Worm (Caenorhabditis elegans): ENCODE data around the gene C46C2.5.

C46C2.5 gene

DNA sequence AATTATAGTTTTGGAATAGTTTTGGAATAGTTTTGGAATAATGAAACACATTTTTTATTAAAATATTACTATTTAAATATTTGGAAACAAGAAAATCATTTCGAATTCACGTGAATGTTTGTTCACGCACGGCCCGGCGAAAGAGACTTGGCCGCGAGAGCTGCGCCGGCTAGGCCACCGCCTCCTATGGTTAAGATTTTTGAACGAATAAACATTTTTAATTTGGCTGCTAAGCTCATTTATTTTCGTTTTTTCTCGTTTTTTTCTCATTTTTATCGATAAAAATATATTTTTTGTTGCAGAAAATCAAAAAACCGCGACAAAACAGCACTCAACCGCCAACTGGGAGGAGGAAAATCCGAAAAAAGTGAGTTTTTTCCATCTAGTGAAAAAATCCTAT lies 2.1 kb upstream of the C46C2.5 start, which contains the start of gene C46C2.7:
Gene C46C2.7, plus strand, starts transcription at position 301 of the 400 bp plus-strand sequence.
- TF ChIP-seq lsy-2 (tag; optimal IDR thresholded peaks at IDR 0.05) = peak in 1 of 2 experiments; percentile 19

DNA sequence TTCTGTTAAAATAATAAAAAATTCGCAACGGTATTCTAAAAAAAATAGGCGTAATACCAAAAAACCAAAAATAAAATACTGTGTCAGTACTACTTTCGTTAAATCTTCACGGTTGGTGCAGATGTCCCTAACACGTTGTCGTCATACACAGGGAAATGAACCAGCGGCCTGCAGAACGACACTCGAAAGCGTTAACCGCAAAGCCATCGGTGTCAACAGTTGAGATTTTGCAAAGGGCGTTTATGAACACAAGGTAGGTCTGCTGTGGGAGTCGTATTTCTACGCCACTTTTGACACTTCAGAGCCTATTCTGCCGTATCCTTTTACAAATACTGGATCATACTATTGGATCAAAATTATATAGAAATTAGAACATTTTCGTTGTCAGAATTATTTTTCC lies 1.2 kb downstream of the C46C2.5 start:
- no peak for TF ChIP-seq lin-15B (tag; optimal IDR thresholded peaks at IDR 0.05)
- TF ChIP-seq irx-1 (tag; optimal IDR thresholded peaks at IDR 0.05) = peak; percentile 60
- TF ChIP-seq nhr-28 (tag; optimal IDR thresholded peaks at IDR 0.05) = no peak
- peak; percentile 43 for TF ChIP-seq unc-86 (tag; optimal IDR thresholded peaks at IDR 0.05)
- TF ChIP-seq ceh-63 (GFP tag; optimal IDR thresholded peaks at IDR 0.05) = no peak
- no peak for TF ChIP-seq C04F5.9 (tag; optimal IDR thresholded peaks at IDR 0.05)
- TF ChIP-seq unc-130 (tag; optimal IDR thresholded peaks at IDR 0.05) = peak; percentile 80
- TF ChIP-seq lir-3 (tag; optimal IDR thresholded peaks at IDR 0.05; ENCODE audit: poor library complexity) = peak; percentile 49
- TF ChIP-seq nhr-71 (tag; optimal IDR thresholded peaks at IDR 0.05) = peak; percentile 80
- peak; percentile 60 for TF ChIP-seq nhr-85 (tag)
- no peak for TF ChIP-seq alr-1 (tag; optimal IDR thresholded peaks at IDR 0.05; ENCODE audit: borderline replicate concordance)
- TF ChIP-seq skn-1 (tag; optimal IDR thresholded peaks at IDR 0.05) = peak; percentile 72
- TF ChIP-seq ztf-4 (tag; optimal IDR thresholded peaks at IDR 0.05) = no peak
- TF ChIP-seq tbx-2 (tag; optimal IDR thresholded peaks at IDR 0.05) = peak; percentile 66
- TF ChIP-seq pax-3 (tag; optimal IDR thresholded peaks at IDR 0.05) = no peak
- TF ChIP-seq snu-23 (GFP tag; optimal IDR thresholded peaks at IDR 0.05) = peak; percentile 89
- TF ChIP-seq efl-3 (GFP tag; optimal IDR thresholded peaks at IDR 0.05) = peak; percentile 5
- TF ChIP-seq nhr-19 (GFP tag; conservative IDR thresholded peaks at IDR 0.05) = peak; percentile 75
- no peak for TF ChIP-seq hlh-4 (tag; optimal IDR thresholded peaks at IDR 0.05)
- TF ChIP-seq mdl-1 (tag; optimal IDR thresholded peaks at IDR 0.05) = peak in 1 of 2 experiments; percentile 86
- TF ChIP-seq isw-1 (GFP tag; IDR thresholded peaks at IDR 0.05) = no peak
- no peak for TF ChIP-seq nhr-11 (tag; optimal IDR thresholded peaks at IDR 0.05)
- TF ChIP-seq elt-2 (tag; optimal IDR thresholded peaks at IDR 0.05) = no peak
- peak; percentile 0 for TF ChIP-seq sup-37 (GFP tag; optimal IDR thresholded peaks at IDR 0.05)
- no peak for TF ChIP-seq ceh-90 (tag; optimal IDR thresholded peaks at IDR 0.05)
- TF ChIP-seq unc-98 (GFP tag; IDR thresholded peaks at IDR 0.05) = no peak
- no peak for TF ChIP-seq unc-62 (GFP tag; optimal IDR thresholded peaks at IDR 0.05)
- TF ChIP-seq F16B12.6 (tag; optimal IDR thresholded peaks at IDR 0.05) = peak; percentile 55
- TF ChIP-seq pag-3 (tag; optimal IDR thresholded peaks at IDR 0.05; ENCODE audit: borderline replicate concordance, insufficient read depth) = no peak
- peak in 2 of 6 experiments; percentile 49 to 50 for TF ChIP-seq elt-3 (tag; optimal IDR thresholded peaks at IDR 0.05)
- TF ChIP-seq ama-1 (optimal IDR thresholded peaks at IDR 0.05) = no peak
- peak; percentile 63 for TF ChIP-seq fkh-8 (tag; optimal IDR thresholded peaks at IDR 0.05)
- peak in 1 of 2 experiments; percentile 39 for TF ChIP-seq ztf-11 (tag; optimal IDR thresholded peaks at IDR 0.05)
- TF ChIP-seq fkh-10 (GFP tag; optimal IDR thresholded peaks at IDR 0.05) = peak; percentile 17
- TF ChIP-seq pqm-1 (tag; optimal IDR thresholded peaks at IDR 0.05) = no peak
- peak; percentile 42 for TF ChIP-seq egl-13 (tag; optimal IDR thresholded peaks at IDR 0.05)
- no peak for TF ChIP-seq sox-4 (tag; optimal IDR thresholded peaks at IDR 0.05)
- TF ChIP-seq dsc-1 (tag; optimal IDR thresholded peaks at IDR 0.05) = peak; percentile 79
- peak; percentile 92 for TF ChIP-seq rnt-1 (tag; optimal IDR thresholded peaks at IDR 0.05)
- no peak for TF ChIP-seq fkh-4 (tag; optimal IDR thresholded peaks at IDR 0.05; ENCODE audit: borderline replicate concordance)
- peak in 2 of 3 experiments; percentile 47 to 66 for TF ChIP-seq ceh-82 (tag; optimal IDR thresholded peaks at IDR 0.05)
- TF ChIP-seq xbp-1 (tag; optimal IDR thresholded peaks at IDR 0.05) = peak; percentile 72
- no peak for TF ChIP-seq nhr-76 (tag; optimal IDR thresholded peaks at IDR 0.05)
- TF ChIP-seq lin-39 (tag; optimal IDR thresholded peaks at IDR 0.05) = no peak
- TF ChIP-seq C34B4.2 (tag; optimal IDR thresholded peaks at IDR 0.05) = no peak
- peak; percentile 78 for TF ChIP-seq nhr-47 (tag; optimal IDR thresholded peaks at IDR 0.05)
- TF ChIP-seq fos-1 (tag; optimal IDR thresholded peaks at IDR 0.05) = peak; percentile 60
- peak; percentile 85 for TF ChIP-seq mep-1 (tag; optimal IDR thresholded peaks at IDR 0.05)
- peak; percentile 64 to 72 for TF ChIP-seq lsy-2 (tag; optimal IDR thresholded peaks at IDR 0.05)
- peak; percentile 6 for TF ChIP-seq ceh-8 (GFP tag; optimal IDR thresholded peaks at IDR 0.05)
- no peak for TF ChIP-seq zag-1 (tag; optimal IDR thresholded peaks at IDR 0.05)

Measured in whole organism, L1 larva.